Worm (Caenorhabditis elegans): ENCODE results near the gene nduv-3.

- TF ChIP-seq T22C8.4 (GFP tag; IDR thresholded peaks at IDR 0.05) (no peak), ztf-23 (GFP tag; IDR thresholded peaks at IDR 0.05) (no peak), flt-1 (GFP tag; IDR thresholded peaks at IDR 0.05) (no peak), tab-1 (GFP tag; IDR thresholded peaks at IDR 0.05) (no peak), ztf-29 (GFP tag; IDR thresholded peaks at IDR 0.05) (no peak), med-1 (GFP tag; optimal IDR thresholded peaks at IDR 0.05; ENCODE audit: insufficient read depth) (no peak), cog-1 (tag; optimal IDR thresholded peaks at IDR 0.05) (no peak)
Observed at ce11 chrIV:2642673-2643072, 1.6 kb downstream of the nduv-3 start, which contains the start of gene ric-8.

All from whole organism, midembryonic.